Worm (Caenorhabditis elegans) whole organism, L4 larva: ENCODE results near the gene F56D3.1.
"Not testable (repeated sequence)": the region's sequence is repeated elsewhere in the genome, so short reads cannot be mapped to it uniquely, and the experiment has no call there.

Experiments used
- D1046.2 ChIP-seq: fragments of 200-800 bp; sonication (Bioruptor generic); IDR thresholded peaks from 2 replicates; pipeline ENCODE4 v1.3.6; 2022; ENCODE audit warnings: missing genetic modification characterization, missing compliant biosample characterization
- F26F4.8 ChIP-seq: fragments of 200-800 bp; sonication (Bioruptor generic); conservative IDR thresholded peaks from 2 replicates; pipeline ENCODE4 v1.3.6; 2022; ENCODE audit warnings: missing genetic modification characterization, missing compliant biosample characterization
- F37D6.2 ChIP-seq: sonication (generic microtip); optimal IDR thresholded peaks from 2 replicates; lab custom pipeline; 2016; ENCODE audit warnings: mild to moderate bottlenecking, missing genetic modification characterization, missing compliant biosample characterization
- T20F7.1 ChIP-seq: fragments of 200-800 bp; sonication (Bioruptor generic); optimal IDR thresholded peaks from 2 replicates; lab custom pipeline; 2018; ENCODE audit warnings: mild to moderate bottlenecking, missing genetic modification characterization, missing compliant biosample characterization
- T26A8.4 ChIP-seq: fragments of 200-800 bp; sonication (Bioruptor generic); IDR thresholded peaks from 2 replicates; pipeline ENCODE4 v1.3.6; 2022; ENCODE audit warnings: missing genetic modification characterization, missing compliant biosample characterization
- Y105C5A.15 ChIP-seq: fragments of 200-800 bp; sonication (Bioruptor generic); IDR thresholded peaks from 2 replicates; pipeline ENCODE4 v1.3.6; 2022; ENCODE audit warnings: missing genetic modification characterization, missing compliant biosample characterization
- aha-1 ChIP-seq: fragments of 150-350 bp; peaks from one replicate; lab custom pipeline; 2014; ENCODE audit warnings: missing biosample characterization, missing genetic modification characterization
- ceh-20 ChIP-seq: fragments of 200-800 bp; sonication (Bioruptor generic); IDR thresholded peaks from 2 replicates; pipeline ENCODE4 v1.3.6; 2022; ENCODE audit warnings: missing genetic modification reagents, missing genetic modification characterization, missing compliant biosample characterization
- ceh-44 ChIP-seq: fragments of 200-800 bp; sonication (Bioruptor generic); IDR thresholded peaks from 2 replicates; pipeline ENCODE4 v1.3.6; 2022; ENCODE audit warnings: missing genetic modification reagents, missing genetic modification characterization, missing compliant biosample characterization
- ceh-62 ChIP-seq: sonication (generic microtip); optimal IDR thresholded peaks from 2 replicates; lab custom pipeline; 2017; ENCODE audit warnings: missing biosample characterization, missing genetic modification characterization
- ctbp-1 ChIP-seq: fragments of 200-800 bp; sonication (Bioruptor generic); IDR thresholded peaks from 2 replicates; pipeline ENCODE4 v1.3.6; 2022; ENCODE audit warnings: missing genetic modification reagents, missing genetic modification characterization, missing compliant biosample characterization
- daf-16 ChIP-seq, 3 experiments: sonication (generic microtip); optimal IDR thresholded peaks; 2 replicates each; lab custom pipeline; 2016 to 2017; ENCODE audit warnings: missing genetic modification characterization in 3 of 3, missing genetic modification reagents in 3 of 3, mild to moderate bottlenecking in 2 of 3, missing compliant biosample characterization in 2 of 3, missing biosample characterization in 1 of 3, moderate library complexity in 1 of 3
- daf-19 ChIP-seq: fragments of 200-800 bp; sonication (Bioruptor generic); conservative IDR thresholded peaks from 2 replicates; pipeline ENCODE4 v1.3.6; 2022; ENCODE audit warnings: missing genetic modification characterization, missing compliant biosample characterization
- dmd-8 ChIP-seq: fragments of 200-800 bp; sonication (Bioruptor generic); IDR thresholded peaks from 2 replicates; pipeline ENCODE4 v1.3.6; 2022; ENCODE audit warnings: missing genetic modification characterization, missing compliant biosample characterization
- fos-1 ChIP-seq: fragments of 150-350 bp; optimal IDR thresholded peaks from 2 replicates; lab custom pipeline; 2014; ENCODE audit warnings: missing biosample characterization, missing genetic modification characterization
- gei-8 ChIP-seq: fragments of 200-800 bp; sonication (Bioruptor generic); optimal IDR thresholded peaks from 2 replicates; lab custom pipeline; 2018; ENCODE audit warnings: mild to moderate bottlenecking, missing genetic modification characterization, missing compliant biosample characterization
- hlh-11 ChIP-seq: fragments of 200-800 bp; sonication (Bioruptor generic); optimal IDR thresholded peaks from 2 replicates; lab custom pipeline; 2018; ENCODE audit warnings: mild to moderate bottlenecking, missing genetic modification characterization, missing compliant biosample characterization
- hlh-30 ChIP-seq: sonication (generic microtip); optimal IDR thresholded peaks from 2 replicates; lab custom pipeline; 2017; ENCODE audit warnings: antibody characterized with exemption, mild to moderate bottlenecking, missing genetic modification characterization, missing compliant biosample characterization; ENCODE audit not compliant: insufficient read depth
- lin-1 ChIP-seq: fragments of 200-800 bp; sonication (Bioruptor generic); IDR thresholded peaks from 2 replicates; pipeline ENCODE4 v1.3.6; 2022; ENCODE audit warnings: missing genetic modification reagents, missing genetic modification characterization, missing compliant biosample characterization
- lin-29 ChIP-seq: fragments of 200-800 bp; sonication (Bioruptor generic); IDR thresholded peaks from 2 replicates; pipeline ENCODE4 v1.3.6; 2022; ENCODE audit warnings: missing genetic modification reagents, missing genetic modification characterization, missing compliant biosample characterization
- lir-3 ChIP-seq: sonication (generic microtip); optimal IDR thresholded peaks from 2 replicates; lab custom pipeline; 2016; ENCODE audit warnings: mild to moderate bottlenecking, missing genetic modification characterization, missing compliant biosample characterization
- madf-9 ChIP-seq: fragments of 200-800 bp; sonication (Bioruptor generic); conservative IDR thresholded peaks from 2 replicates; pipeline ENCODE4 v1.3.6; 2022; ENCODE audit warnings: missing genetic modification reagents, missing genetic modification characterization, missing compliant biosample characterization
- mdl-1 ChIP-seq, 2 experiments: fragments of 150-350 bp in 1 of 2; sonication (generic microtip) in 1 of 2; optimal IDR thresholded peaks; 2 replicates each; lab custom pipeline; 2014 to 2017; ENCODE audit warnings: missing biosample characterization in 2 of 2, missing genetic modification characterization in 2 of 2
- mep-1 ChIP-seq: fragments of 150-350 bp; sonication (generic microtip); optimal IDR thresholded peaks from 3 replicates; lab custom pipeline; 2014; ENCODE audit warnings: missing biosample characterization, missing genetic modification characterization
- mxl-3 ChIP-seq: fragments of 200-800 bp; sonication (Bioruptor generic); optimal IDR thresholded peaks from 2 replicates; lab custom pipeline; 2018; ENCODE audit warnings: mild to moderate bottlenecking, missing genetic modification characterization, missing compliant biosample characterization
- nhr-10 ChIP-seq: fragments of 150-350 bp; optimal IDR thresholded peaks from 2 replicates; lab custom pipeline; 2014; ENCODE audit warnings: missing biosample characterization, missing genetic modification characterization
- nhr-237 ChIP-seq: sonication (generic microtip); optimal IDR thresholded peaks from 2 replicates; lab custom pipeline; 2017; ENCODE audit warnings: missing biosample characterization, missing genetic modification characterization
- nhr-25 ChIP-seq: sonication (generic microtip); optimal IDR thresholded peaks from 2 replicates; lab custom pipeline; 2017; ENCODE audit warnings: missing genetic modification characterization, mild to moderate bottlenecking, missing compliant biosample characterization, antibody characterized with exemption, moderate library complexity, borderline replicate concordance; ENCODE audit not compliant: insufficient read depth
- nhr-28 ChIP-seq: fragments of 150-350 bp; optimal IDR thresholded peaks from 2 replicates; lab custom pipeline; 2014; ENCODE audit warnings: missing biosample characterization, missing genetic modification characterization
- rbr-2 ChIP-seq: sonication (generic microtip); optimal IDR thresholded peaks from 2 replicates; lab custom pipeline; 2016; ENCODE audit warnings: missing genotype, missing genetic modification characterization, missing compliant biosample characterization
- sdz-12 ChIP-seq: fragments of 200-800 bp; sonication (Bioruptor generic); optimal IDR thresholded peaks from 2 replicates; lab custom pipeline; 2018; ENCODE audit warnings: mild to moderate bottlenecking, missing genetic modification characterization, missing compliant biosample characterization
- skn-1 ChIP-seq: fragments of 150-350 bp; optimal IDR thresholded peaks from 2 replicates; lab custom pipeline; 2014; ENCODE audit warnings: missing biosample characterization, missing genetic modification characterization
- snpc-1.2 ChIP-seq: fragments of 200-800 bp; sonication (Bioruptor generic); IDR thresholded peaks from 2 replicates; pipeline ENCODE4 v1.3.6; 2022; ENCODE audit warnings: missing genetic modification reagents, missing genetic modification characterization, missing compliant biosample characterization
- unc-62 ChIP-seq, 3 experiments: fragments of 150-350 bp in 1 of 3; sonication (generic microtip); optimal IDR thresholded peaks in 2 of 3; peaks in 1 of 3; 1 replicate in 1 of 3; 2 replicates in 2 of 3; lab custom pipeline; 2014 to 2017; ENCODE audit warnings: missing biosample characterization in 3 of 3, missing genetic modification characterization in 3 of 3, missing genetic modification reagents in 3 of 3, missing genotype in 1 of 3
- zip-11 ChIP-seq: fragments of 200-800 bp; sonication (Bioruptor generic); IDR thresholded peaks from 2 replicates; pipeline ENCODE4 v1.3.6; 2022; ENCODE audit warnings: missing genetic modification characterization, missing compliant biosample characterization
- ztf-7 ChIP-seq: fragments of 150-350 bp; optimal IDR thresholded peaks from 2 replicates; lab custom pipeline; 2014; ENCODE audit warnings: missing biosample characterization, missing genetic modification characterization

F56D3.1 gene

DNA sequence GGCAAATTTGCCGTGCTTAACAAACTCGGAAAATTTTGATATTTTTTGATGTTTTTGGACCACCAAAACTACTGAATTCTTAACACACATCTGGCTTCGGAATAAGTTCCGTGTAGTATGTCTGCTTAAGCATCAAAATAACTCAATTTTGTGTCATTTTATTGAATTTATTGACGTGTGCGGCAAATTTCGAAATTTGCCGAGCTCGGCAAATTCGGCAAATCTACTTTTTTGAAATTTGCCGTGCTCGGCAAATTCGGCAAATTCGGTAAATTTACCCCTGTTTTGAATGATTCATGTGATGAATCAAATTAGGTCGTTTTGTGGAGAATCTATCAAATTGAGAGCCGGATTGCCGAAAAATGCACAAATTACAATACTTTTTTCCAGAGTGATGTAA lies 10.9 kb upstream of the F56D3.1 start, which contains the start of gene ast-1:
Gene ast-1, minus strand, starts transcription at position 101 of the 400 bp plus-strand sequence.
- TF ChIP-seq dmd-8 (GFP tag; lab: Robert Waterston, UW); F26F4.8; nhr-237: not testable (repeated sequence)

ce11 chrII:4150211-4150610 lies 4.1 kb downstream of the F56D3.1 start:
- TF ChIP-seq lin-1 (GFP tag; lab: Robert Waterston, UW) (no peak), T20F7.1 (no peak), F37D6.2 (tag; lab: Kevin White, UChicago) (no peak)

ce11 chrII:4151499-4152132 lies 5.5 kb downstream of the F56D3.1 start:
- TF ChIP-seq nhr-28 (peak; percentile 51), skn-1 (tag; lab: Kevin White, UChicago) (no peak), F37D6.2 (tag; lab: Kevin White, UChicago) (no peak), Y105C5A.15 (GFP tag; lab: Robert Waterston, UW) (no peak), nhr-25 (tag; lab: Kevin White, UChicago) (peak; percentile 91), T20F7.1 (no peak), D1046.2 (GFP tag; lab: Robert Waterston, UW) (no peak), mep-1 (tag; lab: Kevin White, UChicago) (peak; percentile 23), nhr-10 (tag; lab: Kevin White, UChicago) (no peak), madf-9 (GFP tag; lab: Robert Waterston, UW) (no peak), mdl-1 (tag; optimal IDR thresholded peaks at IDR 0.05; lab: Kevin White, UChicago) (no peak), lir-3 (no peak), daf-19 (GFP tag; lab: Robert Waterston, UW) (no peak), lin-1 (GFP tag; lab: Robert Waterston, UW) (no peak), ceh-62 (no peak), zip-11 (no peak), sdz-12 (no peak), ztf-7 (tag; lab: Kevin White, UChicago) (no peak), ceh-20 (no peak), unc-62 (GFP tag; optimal IDR thresholded peaks at IDR 0.05 in 1 of 2; lab: Kevin White, UChicago) (peak in 1 of 2 experiments; percentile 45), unc-62 (tag; optimal IDR thresholded peaks at IDR 0.05; lab: Kevin White, UChicago) (no peak), ctbp-1 (GFP tag; lab: Robert Waterston, UW) (no peak), nhr-237 (no peak), hlh-11 (peak; percentile 20), gei-8 (GFP tag; lab: Kevin White, UChicago) (no peak), lin-29 (GFP tag; lab: Robert Waterston, UW) (no peak), hlh-30 (peak; percentile 27), T26A8.4 (GFP tag; lab: Robert Waterston, UW) (no peak), fos-1 (tag; lab: Kevin White, UChicago) (no peak), rbr-2 (tag; lab: Kevin White, UChicago) (no peak), snpc-1.2 (GFP tag; lab: Robert Waterston, UW) (no peak), mxl-3 (GFP tag; lab: Kevin White, UChicago) (peak; percentile 59)

ce11 chrII:4152864-4153263 lies 6.7 kb downstream of the F56D3.1 start:
- TF ChIP-seq ceh-44 (GFP tag; lab: Robert Waterston, UW) = no peak
- TF ChIP-seq daf-16 (GFP tag; optimal IDR thresholded peaks at IDR 0.05; lab: Kevin White, UChicago) = no peak
- no peak for TF ChIP-seq daf-16 (tag; optimal IDR thresholded peaks at IDR 0.05; lab: Kevin White, UChicago)
- TF ChIP-seq aha-1 (tag; lab: Kevin White, UChicago) = peak; percentile 42
- TF ChIP-seq, all 104 proteins: peak for 1
